Fruit fly (Drosophila melanogaster) whole organism, embryonic: ENCODE data around the gene CG14854.

ENCODE experiments used
- Atf6 ChIP-seq: fragments of 200-800 bp; sonication (Bioruptor generic); IDR thresholded peaks from 2 replicates; pipeline ENCODE4 v1.3.6; 2022; ENCODE audit warnings: missing biosample characterization, missing genetic modification characterization
- BtbVII ChIP-seq: fragments of 200-800 bp; sonication (Bioruptor generic); optimal IDR thresholded peaks from 3 replicates; lab custom pipeline; 2017; ENCODE audit warnings: missing biosample characterization, mild to moderate bottlenecking, missing genetic modification characterization
- C15 ChIP-seq: fragments of 200-800 bp; sonication (Bioruptor generic); IDR thresholded peaks from 3 replicates; pipeline ENCODE4 v1.3.6; 2022; ENCODE audit warnings: missing biosample characterization, missing genetic modification characterization
- CG11247 ChIP-seq: fragments of 200-800 bp; sonication (Bioruptor generic); IDR thresholded peaks from 2 replicates; pipeline ENCODE4 v1.3.6; 2022; ENCODE audit warnings: missing biosample characterization, missing genetic modification characterization
- CG12104 ChIP-seq: fragments of 200-800 bp; sonication (Bioruptor generic); optimal IDR thresholded peaks from 3 replicates; lab custom pipeline; 2016; ENCODE audit warnings: missing biosample characterization, missing genetic modification characterization
- CG12219 ChIP-seq: fragments of 200-800 bp; sonication (Bioruptor generic); optimal IDR thresholded peaks from 3 replicates; lab custom pipeline; 2018; ENCODE audit warnings: missing biosample characterization, mild to moderate bottlenecking, missing genetic modification characterization
- CG12236 ChIP-seq: fragments of 200-800 bp; sonication (Bioruptor generic); optimal IDR thresholded peaks from 2 replicates; lab custom pipeline; 2016; ENCODE audit warnings: missing biosample characterization, missing genetic modification characterization
- CG13123 ChIP-seq: fragments of 200-800 bp; sonication (Bioruptor generic); optimal IDR thresholded peaks from 2 replicates; lab custom pipeline; 2016; ENCODE audit warnings: missing biosample characterization, missing genetic modification characterization
- CG14050 ChIP-seq: fragments of 200-800 bp; sonication (Bioruptor generic); IDR thresholded peaks from 3 replicates; pipeline ENCODE4 v1.3.6; 2022; ENCODE audit warnings: missing biosample characterization, missing genetic modification characterization
- CG14965 ChIP-seq: fragments of 200-800 bp; sonication (Bioruptor generic); optimal IDR thresholded peaks from 2 replicates; lab custom pipeline; 2016; ENCODE audit warnings: missing biosample characterization, missing genetic modification characterization, borderline replicate concordance
- CG16815 ChIP-seq: fragments of 200-800 bp; sonication (Bioruptor generic); optimal IDR thresholded peaks from 3 replicates; lab custom pipeline; 2017; ENCODE audit warnings: missing biosample characterization, mild to moderate bottlenecking, missing genetic modification characterization
- CG17568 ChIP-seq: fragments of 200-800 bp; sonication (Bioruptor generic); optimal IDR thresholded peaks from 2 replicates; lab custom pipeline; 2018; ENCODE audit warnings: missing biosample characterization, mild to moderate bottlenecking, missing genetic modification characterization, moderate library complexity
- CG1792 ChIP-seq: fragments of 200-800 bp; sonication (Bioruptor generic); optimal IDR thresholded peaks from 2 replicates; lab custom pipeline; 2016; ENCODE audit warnings: missing biosample characterization, missing genetic modification characterization
- CG30020 ChIP-seq: fragments of 200-800 bp; optimal IDR thresholded peaks from 2 replicates; lab custom pipeline; 2019; ENCODE audit warnings: missing biosample characterization, mild to moderate bottlenecking, missing genetic modification characterization, moderate library complexity
- CG3065 ChIP-seq: fragments of 200-800 bp; sonication (Bioruptor generic); optimal IDR thresholded peaks from 2 replicates; lab custom pipeline; 2016; ENCODE audit warnings: missing biosample characterization, missing genetic modification characterization
- CG6813 ChIP-seq: fragments of 200-800 bp; sonication (Bioruptor generic); optimal IDR thresholded peaks from 2 replicates; lab custom pipeline; 2017; ENCODE audit warnings: missing biosample characterization, missing genetic modification characterization, mild to moderate bottlenecking, moderate library complexity, missing genetic modification reagents
- CG7556 ChIP-seq: fragments of 200-800 bp; sonication (Bioruptor generic); optimal IDR thresholded peaks from 2 replicates; lab custom pipeline; 2017; ENCODE audit warnings: missing biosample characterization, mild to moderate bottlenecking, missing genetic modification characterization
- CG8290 ChIP-seq, 3 experiments: fragments of 200-800 bp; sonication (Bioruptor generic); optimal IDR thresholded peaks; 2 replicates each; lab custom pipeline; 2016 to 2019; ENCODE audit warnings: missing biosample characterization in 3 of 3, missing genetic modification characterization in 3 of 3, mild to moderate bottlenecking in 2 of 3, moderate library complexity in 1 of 3
- CHES-1-like ChIP-seq: fragments of 200-800 bp; sonication (Bioruptor generic); optimal IDR thresholded peaks from 2 replicates; lab custom pipeline; 2016; ENCODE audit warnings: missing biosample characterization, missing genetic modification characterization
- CkIIα-i1 ChIP-seq: fragments of 200-800 bp; sonication (Bioruptor generic); IDR thresholded peaks from 2 replicates; pipeline ENCODE4 v1.3.6; 2022; ENCODE audit warnings: missing biosample characterization, missing genetic modification characterization
- Deaf1 ChIP-seq: fragments of 200-800 bp; optimal IDR thresholded peaks from 3 replicates; lab custom pipeline; 2019; ENCODE audit warnings: missing biosample characterization, mild to moderate bottlenecking, missing genetic modification characterization, moderate library complexity
- Doc3 ChIP-seq: fragments of 200-800 bp; sonication (Bioruptor generic); IDR thresholded peaks from 3 replicates; pipeline ENCODE4 v1.3.6; 2022; ENCODE audit warnings: missing biosample characterization, missing genetic modification characterization; ENCODE audit not compliant: partially characterized antibody
- ERR ChIP-seq: fragments of 200-800 bp; sonication (Bioruptor generic); optimal IDR thresholded peaks from 2 replicates; lab custom pipeline; 2016; ENCODE audit warnings: missing biosample characterization, missing genetic modification characterization
- HmgD ChIP-seq: fragments of 200-800 bp; sonication (Bioruptor generic); optimal IDR thresholded peaks from 3 replicates; lab custom pipeline; 2016; ENCODE audit warnings: missing biosample characterization, missing genetic modification characterization
- Oaz ChIP-seq: fragments of 200-800 bp; sonication (Bioruptor generic); IDR thresholded peaks from 2 replicates; pipeline ENCODE4 v1.3.6; 2022; ENCODE audit warnings: missing biosample characterization, missing genetic modification characterization
- Opbp ChIP-seq: fragments of 200-800 bp; sonication (Bioruptor generic); IDR thresholded peaks from 3 replicates; pipeline ENCODE4 v1.3.6; 2022; ENCODE audit warnings: missing biosample characterization, missing genetic modification characterization; ENCODE audit not compliant: partially characterized antibody
- Spps ChIP-seq: fragments of 200-800 bp; sonication (Bioruptor generic); optimal IDR thresholded peaks from 2 replicates; lab custom pipeline; 2018; ENCODE audit warnings: missing biosample characterization, mild to moderate bottlenecking, missing genetic modification characterization
- Vsx1 ChIP-seq: fragments of 200-800 bp; sonication (Bioruptor generic); optimal IDR thresholded peaks from 2 replicates; lab custom pipeline; 2017; ENCODE audit warnings: missing biosample characterization, mild to moderate bottlenecking, missing genetic modification characterization, missing genetic modification reagents
- bcd ChIP-seq: fragments of 200-800 bp; sonication (Bioruptor generic); optimal IDR thresholded peaks from 2 replicates; lab custom pipeline; 2017; ENCODE audit warnings: missing biosample characterization, mild to moderate bottlenecking, missing genetic modification characterization
- bsh ChIP-seq, 2 experiments: fragments of 200-800 bp; sonication (Bioruptor generic); optimal IDR thresholded peaks; 2 replicates each; lab custom pipeline; 2017 to 2018; ENCODE audit warnings: mild to moderate bottlenecking in 2 of 2, missing biosample characterization in 2 of 2, missing genetic modification characterization in 2 of 2, moderate library complexity in 1 of 2
- cas ChIP-seq: fragments of 200-800 bp; sonication (Bioruptor generic); IDR thresholded peaks from 2 replicates; pipeline ENCODE4 v1.3.6; 2022; ENCODE audit warnings: missing biosample characterization, missing genetic modification characterization
- cwo ChIP-seq: fragments of 200-800 bp; sonication (Bioruptor generic); optimal IDR thresholded peaks from 3 replicates; lab custom pipeline; 2017; ENCODE audit warnings: missing biosample characterization, missing genetic modification characterization, mild to moderate bottlenecking, moderate library complexity, missing genetic modification reagents
- eyg ChIP-seq: fragments of 200-800 bp; sonication (Bioruptor generic); optimal IDR thresholded peaks from 3 replicates; lab custom pipeline; 2016; ENCODE audit warnings: missing biosample characterization, missing genetic modification characterization
- ftz-f1 ChIP-seq: fragments of 200-800 bp; sonication (Bioruptor generic); optimal IDR thresholded peaks from 2 replicates; lab custom pipeline; 2016; ENCODE audit warnings: missing biosample characterization, missing genetic modification characterization
- gfzf ChIP-seq: fragments of 200-800 bp; sonication (Bioruptor generic); optimal IDR thresholded peaks from 2 replicates; lab custom pipeline; 2016; ENCODE audit warnings: missing biosample characterization, mild to moderate bottlenecking, missing genetic modification characterization, moderate library complexity
- gt ChIP-seq: fragments of 200-800 bp; sonication (Bioruptor generic); IDR thresholded peaks from 2 replicates; pipeline ENCODE4 v1.3.6; 2022; ENCODE audit warnings: missing biosample characterization, missing genetic modification characterization
- lbe ChIP-seq: fragments of 200-800 bp; sonication (Bioruptor generic); optimal IDR thresholded peaks from 2 replicates; lab custom pipeline; 2016; ENCODE audit warnings: missing biosample characterization, mild to moderate bottlenecking, missing genetic modification characterization
- mld ChIP-seq: fragments of 200-800 bp; sonication (Bioruptor generic); IDR thresholded peaks from 3 replicates; pipeline ENCODE4 v1.3.6; 2022; ENCODE audit warnings: missing biosample characterization, missing genetic modification characterization; ENCODE audit not compliant: partially characterized antibody
- org-1 ChIP-seq: fragments of 200-800 bp; sonication (Bioruptor generic); optimal IDR thresholded peaks from 2 replicates; lab custom pipeline; 2017; ENCODE audit warnings: missing biosample characterization, missing genetic modification characterization
- pb ChIP-seq: fragments of 200-800 bp; sonication (Bioruptor generic); optimal IDR thresholded peaks from 3 replicates; lab custom pipeline; 2016; ENCODE audit warnings: missing biosample characterization, missing genetic modification characterization
- psq ChIP-seq: fragments of 200-800 bp; sonication (Bioruptor generic); optimal IDR thresholded peaks from 2 replicates; lab custom pipeline; 2017; ENCODE audit warnings: missing biosample characterization, missing genetic modification characterization
- rib ChIP-seq: fragments of 200-800 bp; sonication (Bioruptor generic); IDR thresholded peaks from 2 replicates; pipeline ENCODE4 v1.3.6; 2022; ENCODE audit warnings: missing biosample characterization, missing genetic modification characterization
- ro ChIP-seq: fragments of 200-800 bp; sonication (Bioruptor generic); IDR thresholded peaks from 2 replicates; pipeline ENCODE4 v1.3.6; 2022; ENCODE audit warnings: missing biosample characterization, missing genetic modification characterization
- row ChIP-seq: fragments of 200-800 bp; sonication (Bioruptor generic); IDR thresholded peaks from 3 replicates; pipeline ENCODE4 v1.3.6; 2022; ENCODE audit warnings: missing biosample characterization, missing genetic modification characterization
- salm ChIP-seq: fragments of 200-800 bp; sonication (Bioruptor generic); optimal IDR thresholded peaks from 2 replicates; lab custom pipeline; 2018; ENCODE audit warnings: missing biosample characterization, mild to moderate bottlenecking, missing genetic modification characterization
- sens-2 ChIP-seq: fragments of 200-800 bp; sonication (Bioruptor generic); IDR thresholded peaks from 2 replicates; pipeline ENCODE4 v1.3.6; 2022; ENCODE audit warnings: missing biosample characterization, missing genetic modification characterization
- slou ChIP-seq: fragments of 200-800 bp; sonication (Bioruptor generic); optimal IDR thresholded peaks from 3 replicates; lab custom pipeline; 2016; ENCODE audit warnings: missing biosample characterization, missing genetic modification characterization
- sna ChIP-seq: fragments of 200-800 bp; sonication (Bioruptor generic); IDR thresholded peaks from 2 replicates; pipeline ENCODE4 v1.3.6; 2022; ENCODE audit warnings: missing biosample characterization, missing genetic modification characterization; ENCODE audit not compliant: partially characterized antibody
- tll ChIP-seq, 2 experiments: fragments of 200-800 bp in 1 of 2; fragments of >200 bp in 1 of 2; sonication (Bioruptor generic) in 1 of 2; optimal IDR thresholded peaks; 2 replicates each; lab custom pipeline; 2017 to 2019; ENCODE audit warnings: missing biosample characterization in 2 of 2, missing genetic modification characterization in 2 of 2, mild to moderate bottlenecking in 1 of 2, moderate library complexity in 1 of 2

The CG14854 gene

DNA sequence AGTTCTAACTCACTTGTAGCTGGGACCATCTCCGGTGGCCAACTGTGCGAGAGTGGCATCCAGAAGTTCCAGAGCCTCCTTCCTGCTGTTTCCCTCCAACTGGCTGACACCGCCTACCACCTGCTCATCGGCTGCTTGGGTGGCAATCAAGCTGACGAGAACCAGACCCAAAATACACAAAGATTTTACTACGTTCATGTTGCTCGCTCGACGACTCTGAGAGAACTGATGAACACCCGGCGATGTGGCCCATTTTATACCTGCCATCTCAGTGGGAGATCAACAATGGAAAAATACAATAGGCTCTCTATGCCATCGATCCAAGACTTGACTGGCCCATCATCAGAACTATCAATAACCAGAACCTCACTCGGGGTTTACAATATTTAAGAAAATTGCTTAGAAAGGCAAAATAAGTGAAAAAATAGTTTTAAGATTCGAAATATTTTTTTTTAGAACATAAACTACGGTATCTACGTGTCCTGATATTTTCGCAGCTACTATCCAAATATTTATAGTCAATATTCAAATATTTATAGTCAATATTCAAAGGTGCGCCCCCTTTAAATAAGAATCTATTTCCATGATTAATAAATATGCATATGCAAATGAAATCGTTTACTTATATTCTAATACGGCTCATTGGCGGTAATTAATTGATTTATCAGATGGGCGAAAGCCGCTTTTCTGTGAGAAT is 9.7 kb upstream of the CG14854 start, which contains the start of gene Cys (continued):
- TF ChIP-seq Oaz, result no peak
- TF ChIP-seq pb, result no peak
- no peak for TF ChIP-seq CG13123 (GFP tag; lab: Kevin White, UChicago)
- no peak for TF ChIP-seq CG16815 (GFP tag; lab: Kevin White, UChicago)
- peak in 1 of 2 experiments; percentile 52 for TF ChIP-seq bsh (GFP tag; optimal IDR thresholded peaks at IDR 0.05; lab: Kevin White, UChicago)
- TF ChIP-seq CG11247 (GFP tag; lab: Robert Waterston, UW), result no peak
- no peak for TF ChIP-seq CkIIα-i1 (GFP tag; lab: Robert Waterston, UW)
- TF ChIP-seq Atf6 (GFP tag; lab: Robert Waterston, UW), result no peak
- TF ChIP-seq psq (GFP tag; lab: Kevin White, UChicago), result no peak
- TF ChIP-seq Doc3 (GFP tag; lab: Robert Waterston, UW), result no peak
- no peak for TF ChIP-seq CG1792
- no peak for TF ChIP-seq CG12219
- no peak for TF ChIP-seq CG17568
- TF ChIP-seq sna (GFP tag; lab: Robert Waterston, UW), result no peak
- TF ChIP-seq CG7556 (GFP tag; lab: Kevin White, UChicago), result no peak
- TF ChIP-seq CG6813, result peak; percentile 27
- no peak for TF ChIP-seq slou (GFP tag; lab: Kevin White, UChicago)
- no peak for TF ChIP-seq C15 (GFP tag; lab: Robert Waterston, UW)
- TF ChIP-seq CG8290 (GFP tag; optimal IDR thresholded peaks at IDR 0.05; lab: Kevin White, UChicago), result no peak
- peak in 1 of 2 experiments; percentile 64 for TF ChIP-seq CG8290 (tag; optimal IDR thresholded peaks at IDR 0.05; lab: Kevin White, UChicago)
- TF ChIP-seq ftz-f1 (GFP tag; lab: Kevin White, UChicago), result no peak
- TF ChIP-seq Spps, result no peak
- no peak for TF ChIP-seq CG12104 (GFP tag; lab: Kevin White, UChicago)
- no peak for TF ChIP-seq cas (GFP tag; lab: Robert Waterston, UW)
- no peak for TF ChIP-seq ro
- TF ChIP-seq ERR (GFP tag; lab: Kevin White, UChicago), result no peak
- TF ChIP-seq BtbVII (GFP tag; lab: Kevin White, UChicago), result no peak
- TF ChIP-seq lbe (GFP tag; lab: Kevin White, UChicago), result no peak
- TF ChIP-seq CG30020 (tag; lab: Kevin White, UChicago), result no peak
- TF ChIP-seq Deaf1 (tag; lab: Kevin White, UChicago), result no peak
- TF ChIP-seq rib (GFP tag; lab: Robert Waterston, UW), result 0 out of 2 replicates have a peak, but pooled peaks have one; percentile 31
- 0 out of 3 replicates have a peak, but pooled peaks have one; percentile 9 for TF ChIP-seq Opbp
- TF ChIP-seq org-1 (GFP tag; lab: Kevin White, UChicago), result no peak
- TF ChIP-seq cwo (GFP tag; lab: Kevin White, UChicago), result no peak
- no peak for TF ChIP-seq HmgD (GFP tag; lab: Kevin White, UChicago)
- TF ChIP-seq row (GFP tag; lab: Robert Waterston, UW), result no peak; the same call in 2 of the 3 replicates
- no peak for TF ChIP-seq CG14965
- no peak for TF ChIP-seq salm (tag; lab: Kevin White, UChicago)
- no peak for TF ChIP-seq CG14050 (GFP tag; lab: Robert Waterston, UW)
- TF ChIP-seq eyg, result no peak
- TF ChIP-seq CHES-1-like, result no peak
- TF ChIP-seq tll (GFP tag; optimal IDR thresholded peaks at IDR 0.05; lab: Kevin White, UChicago), result no peak
- no peak for TF ChIP-seq CG12236 (GFP tag; lab: Kevin White, UChicago)
- TF ChIP-seq mld (GFP tag; lab: Robert Waterston, UW), result no peak
- TF ChIP-seq gt (GFP tag; lab: Robert Waterston, UW), result no peak
- TF ChIP-seq sens-2 (GFP tag; lab: Robert Waterston, UW), result no peak
- peak; percentile 38 for TF ChIP-seq Vsx1 (GFP tag; lab: Kevin White, UChicago)
- no peak for TF ChIP-seq CG3065 (GFP tag; lab: Kevin White, UChicago)
- no peak for TF ChIP-seq gfzf (GFP tag; lab: Kevin White, UChicago)
- TF ChIP-seq bcd (GFP tag; lab: Kevin White, UChicago), result no peak
